Fruit fly (Drosophila melanogaster) whole organism, embryonic: ENCODE measurements around the gene htk.
A peak's percentile ranks its signal among the peaks of the same experiment; 100 is the strongest.

Source experiments
- Abd-B ChIP-seq: fragments of 200-800 bp; sonication (Bioruptor generic); optimal IDR thresholded peaks from 2 replicates; lab custom pipeline; 2018; ENCODE audit warnings: missing biosample characterization, mild to moderate bottlenecking, missing genetic modification characterization, moderate library complexity
- Ada2b ChIP-seq: fragments of 200-800 bp; sonication (Bioruptor generic); IDR thresholded peaks from 2 replicates; pipeline ENCODE4 v1.3.6; 2022; ENCODE audit warnings: missing biosample characterization, missing genetic modification characterization
- BEAF-32 ChIP-seq: fragments of 200-800 bp; sonication (Bioruptor generic); optimal IDR thresholded peaks from 3 replicates; lab custom pipeline; 2017; ENCODE audit warnings: missing biosample characterization, missing genetic modification characterization, mild to moderate bottlenecking, moderate library complexity, missing genetic modification reagents
- CG10147 ChIP-seq: fragments of 200-800 bp; sonication (Bioruptor generic); optimal IDR thresholded peaks from 2 replicates; lab custom pipeline; 2019; ENCODE audit warnings: missing biosample characterization, mild to moderate bottlenecking, missing genetic modification characterization, moderate library complexity
- CG10565 ChIP-seq: fragments of 200-800 bp; sonication (Bioruptor generic); optimal IDR thresholded peaks from 3 replicates; lab custom pipeline; 2016; ENCODE audit warnings: missing biosample characterization, mild to moderate bottlenecking, missing genetic modification characterization
- CG10959 ChIP-seq: fragments of 200-800 bp; sonication (Bioruptor generic); IDR thresholded peaks from 2 replicates; pipeline ENCODE4 v1.3.6; 2022; ENCODE audit warnings: missing biosample characterization, missing genetic modification characterization
- CG13123 ChIP-seq: fragments of 200-800 bp; sonication (Bioruptor generic); optimal IDR thresholded peaks from 2 replicates; lab custom pipeline; 2016; ENCODE audit warnings: missing biosample characterization, missing genetic modification characterization
- CG14441 ChIP-seq: fragments of 200-800 bp; sonication (Bioruptor generic); IDR thresholded peaks from 2 replicates; pipeline ENCODE4 v1.3.6; 2022; ENCODE audit warnings: missing biosample characterization, missing genetic modification characterization
- CG1529 ChIP-seq: fragments of 200-800 bp; sonication (Bioruptor generic); optimal IDR thresholded peaks from 3 replicates; lab custom pipeline; 2018; ENCODE audit warnings: missing biosample characterization, missing genetic modification characterization
- CG17328 ChIP-seq: fragments of 200-800 bp; sonication (Bioruptor generic); IDR thresholded peaks from 2 replicates; pipeline ENCODE4 v1.3.6; 2022; ENCODE audit warnings: missing biosample characterization, missing genetic modification characterization
- CG18011 ChIP-seq: fragments of 200-800 bp; sonication (Bioruptor generic); optimal IDR thresholded peaks from 2 replicates; lab custom pipeline; 2017; ENCODE audit warnings: missing biosample characterization, missing genetic modification characterization, mild to moderate bottlenecking, moderate library complexity, missing genotype
- CG18262 ChIP-seq: fragments of 200-800 bp; optimal IDR thresholded peaks from 3 replicates; lab custom pipeline; 2019; ENCODE audit warnings: missing biosample characterization, mild to moderate bottlenecking, missing genetic modification characterization, moderate library complexity
- CG2678 ChIP-seq: fragments of 200-800 bp; sonication (Bioruptor generic); optimal IDR thresholded peaks from 3 replicates; lab custom pipeline; 2019; ENCODE audit warnings: missing biosample characterization, mild to moderate bottlenecking, missing genetic modification characterization, moderate library complexity
- CG31441 ChIP-seq: fragments of 200-800 bp; sonication (Bioruptor generic); IDR thresholded peaks from 2 replicates; pipeline ENCODE4 v1.3.6; 2022; ENCODE audit warnings: missing biosample characterization, missing genetic modification characterization
- CG6689 ChIP-seq: fragments of 200-800 bp; sonication (Bioruptor generic); IDR thresholded peaks from 2 replicates; pipeline ENCODE4 v1.3.6; 2022; ENCODE audit warnings: missing biosample characterization, missing genetic modification characterization
- CG8388 ChIP-seq: fragments of 200-800 bp; sonication (Bioruptor generic); optimal IDR thresholded peaks from 2 replicates; lab custom pipeline; 2019; ENCODE audit warnings: missing biosample characterization, mild to moderate bottlenecking, missing genetic modification characterization, moderate library complexity
- CG8944 ChIP-seq: fragments of 200-800 bp; sonication (Bioruptor generic); optimal IDR thresholded peaks from 3 replicates; lab custom pipeline; 2016; ENCODE audit warnings: missing biosample characterization, missing genetic modification characterization
- CG9215 ChIP-seq: fragments of 200-800 bp; sonication (Bioruptor generic); IDR thresholded peaks from 2 replicates; pipeline ENCODE4 v1.3.6; 2022; ENCODE audit warnings: missing biosample characterization, missing genetic modification characterization
- CG9876 ChIP-seq: fragments of 200-800 bp; sonication (Bioruptor generic); optimal IDR thresholded peaks from 2 replicates; lab custom pipeline; 2016; ENCODE audit warnings: missing biosample characterization, missing genetic modification characterization
- CoRest ChIP-seq: fragments of 200-800 bp; sonication (Bioruptor generic); optimal IDR thresholded peaks from 3 replicates; lab custom pipeline; 2018; ENCODE audit warnings: missing biosample characterization, mild to moderate bottlenecking, missing genetic modification characterization, moderate library complexity
- Doc2 ChIP-seq: fragments of 200-800 bp; sonication (Bioruptor generic); IDR thresholded peaks from 2 replicates; pipeline ENCODE4 v1.3.6; 2022; ENCODE audit warnings: missing biosample characterization, missing genetic modification characterization
- Eip74EF ChIP-seq, 2 experiments: fragments of 200-800 bp in 1 of 2; fragments of >200 bp in 1 of 2; sonication (Bioruptor generic) in 1 of 2; optimal IDR thresholded peaks; 2 replicates each; lab custom pipeline; 2017 to 2019; ENCODE audit warnings: missing biosample characterization in 2 of 2, missing genetic modification characterization in 2 of 2, mild to moderate bottlenecking in 1 of 2, moderate library complexity in 1 of 2
- Med ChIP-seq: fragments of 200-800 bp; sonication (Bioruptor generic); peaks from one replicate; lab custom pipeline; 2016; ENCODE audit warnings: missing biosample characterization, missing genetic modification characterization, mild to moderate bottlenecking, inconsistent platforms, moderate library complexity
- NFAT ChIP-seq: fragments of 200-800 bp; sonication (Bioruptor generic); IDR thresholded peaks from 2 replicates; pipeline ENCODE4 v1.3.6; 2022; ENCODE audit warnings: missing biosample characterization, missing genetic modification characterization
- Optix ChIP-seq: fragments of 200-800 bp; sonication (Bioruptor generic); IDR thresholded peaks from 3 replicates; pipeline ENCODE4 v1.3.6; 2022; ENCODE audit warnings: missing biosample characterization, missing genetic modification characterization
- Six4 ChIP-seq: fragments of 200-800 bp; sonication (Bioruptor generic); optimal IDR thresholded peaks from 2 replicates; lab custom pipeline; 2016; ENCODE audit warnings: missing biosample characterization, missing genetic modification characterization
- aop ChIP-seq: fragments of 200-800 bp; sonication (Bioruptor generic); IDR thresholded peaks from 2 replicates; pipeline ENCODE4 v1.3.6; 2022; ENCODE audit warnings: missing biosample characterization, missing genetic modification characterization
- ash1 ChIP-seq: fragments of 200-800 bp; sonication (Bioruptor generic); optimal IDR thresholded peaks from 2 replicates; lab custom pipeline; 2018; ENCODE audit warnings: missing biosample characterization, mild to moderate bottlenecking, missing genetic modification characterization
- bab2 ChIP-seq: fragments of 200-800 bp; sonication (Bioruptor generic); optimal IDR thresholded peaks from 2 replicates; lab custom pipeline; 2016; ENCODE audit warnings: missing biosample characterization, missing genetic modification characterization
- br ChIP-seq: fragments of >200 bp; optimal IDR thresholded peaks from 2 replicates; lab custom pipeline; 2017
- cato ChIP-seq: fragments of 200-800 bp; sonication (Bioruptor generic); optimal IDR thresholded peaks from 2 replicates; lab custom pipeline; 2016; ENCODE audit warnings: missing biosample characterization, missing genetic modification characterization, borderline replicate concordance
- chm ChIP-seq: fragments of 200-800 bp; sonication (Bioruptor generic); IDR thresholded peaks from 2 replicates; pipeline ENCODE4 v1.3.6; 2022; ENCODE audit warnings: missing biosample characterization, missing genetic modification characterization
- chn ChIP-seq: fragments of 200-800 bp; sonication (Bioruptor generic); optimal IDR thresholded peaks from 2 replicates; lab custom pipeline; 2016; ENCODE audit warnings: missing biosample characterization, missing genetic modification characterization
- eve ChIP-seq, 2 experiments: fragments of >200 bp; optimal IDR thresholded peaks; 2 replicates each; lab custom pipeline; 2017; ENCODE audit warnings: missing biosample characterization in 2 of 2, missing genetic modification characterization in 2 of 2
- fd64A ChIP-seq: fragments of 200-800 bp; sonication (Bioruptor generic); optimal IDR thresholded peaks from 3 replicates; lab custom pipeline; 2018; ENCODE audit warnings: missing biosample characterization, mild to moderate bottlenecking, missing genetic modification characterization
- gsb ChIP-seq: fragments of 200-800 bp; sonication (Bioruptor generic); IDR thresholded peaks from 2 replicates; pipeline ENCODE4 v1.3.6; 2022; ENCODE audit warnings: missing biosample characterization, missing genetic modification characterization
- hbn ChIP-seq: fragments of 200-800 bp; sonication (Bioruptor generic); IDR thresholded peaks from 2 replicates; pipeline ENCODE4 v1.3.6; 2022; ENCODE audit warnings: missing biosample characterization, missing genetic modification characterization; ENCODE audit not compliant: partially characterized antibody
- her ChIP-seq: fragments of 200-800 bp; sonication (Bioruptor generic); optimal IDR thresholded peaks from 2 replicates; lab custom pipeline; 2016; ENCODE audit warnings: missing biosample characterization, missing genetic modification characterization
- jing ChIP-seq: fragments of 200-800 bp; sonication (Bioruptor generic); optimal IDR thresholded peaks from 2 replicates; lab custom pipeline; 2018; ENCODE audit warnings: missing biosample characterization, mild to moderate bottlenecking, missing genetic modification characterization
- ken ChIP-seq: fragments of 200-800 bp; sonication (Bioruptor generic); IDR thresholded peaks from 3 replicates; pipeline ENCODE4 v1.3.6; 2022; ENCODE audit warnings: missing biosample characterization, missing genetic modification characterization
- lbe ChIP-seq: fragments of 200-800 bp; sonication (Bioruptor generic); optimal IDR thresholded peaks from 2 replicates; lab custom pipeline; 2016; ENCODE audit warnings: missing biosample characterization, mild to moderate bottlenecking, missing genetic modification characterization
- maf-S ChIP-seq: fragments of 200-800 bp; sonication (Bioruptor generic); optimal IDR thresholded peaks from 2 replicates; lab custom pipeline; 2016; ENCODE audit warnings: missing biosample characterization, missing genetic modification characterization
- mirr ChIP-seq: fragments of 200-800 bp; sonication (Bioruptor generic); optimal IDR thresholded peaks from 3 replicates; lab custom pipeline; 2018; ENCODE audit warnings: missing biosample characterization, mild to moderate bottlenecking, missing genetic modification characterization
- onecut ChIP-seq: fragments of 200-800 bp; sonication (Bioruptor generic); IDR thresholded peaks from 2 replicates; pipeline ENCODE4 v1.3.6; 2022; ENCODE audit warnings: missing biosample characterization, missing genetic modification characterization
- pfk ChIP-seq: fragments of 200-800 bp; sonication (Bioruptor generic); optimal IDR thresholded peaks from 2 replicates; lab custom pipeline; 2018; ENCODE audit warnings: missing biosample characterization, mild to moderate bottlenecking, missing genetic modification characterization, moderate library complexity
- prd ChIP-seq, 3 experiments: fragments of >200 bp in 2 of 3; fragments of 200-800 bp in 1 of 3; sonication (Bioruptor generic) in 1 of 3; optimal IDR thresholded peaks in 2 of 3; IDR thresholded peaks in 1 of 3; 2 replicates in 2 of 3; 3 replicates in 1 of 3; pipeline versions ENCODE4 v1.3.6 to Lab custom; 2017 to 2022; ENCODE audit warnings: missing biosample characterization in 1 of 3, missing genetic modification characterization in 1 of 3
- pzg ChIP-seq: fragments of 200-800 bp; sonication (Bioruptor generic); optimal IDR thresholded peaks from 3 replicates; lab custom pipeline; 2018; ENCODE audit warnings: missing biosample characterization, mild to moderate bottlenecking, missing genetic modification characterization, moderate library complexity
- run ChIP-seq: fragments of 200-800 bp; sonication (Bioruptor generic); optimal IDR thresholded peaks from 3 replicates; lab custom pipeline; 2018; ENCODE audit warnings: missing biosample characterization, mild to moderate bottlenecking, missing genetic modification characterization
- sr ChIP-seq: fragments of 200-800 bp; sonication (Bioruptor generic); IDR thresholded peaks from 3 replicates; pipeline ENCODE4 v1.3.6; 2022; ENCODE audit warnings: missing biosample characterization, missing genetic modification characterization
- stwl ChIP-seq: fragments of 200-800 bp; sonication (Bioruptor generic); optimal IDR thresholded peaks from 3 replicates; lab custom pipeline; 2018; ENCODE audit warnings: missing biosample characterization, mild to moderate bottlenecking, missing genetic modification characterization, moderate library complexity
- trem ChIP-seq: fragments of 200-800 bp; optimal IDR thresholded peaks from 3 replicates; lab custom pipeline; 2019; ENCODE audit warnings: missing biosample characterization, mild to moderate bottlenecking, missing genetic modification characterization, moderate library complexity

The htk gene

dm6 chrX:18837046-18837445 is 6.4 kb upstream of the htk start (continued):
- TF ChIP-seq CG10147 (GFP tag; lab: Kevin White, UChicago), result no peak
- TF ChIP-seq Med (GFP tag; lab: Kevin White, UChicago), result peak; percentile 80
- no peak for TF ChIP-seq aop (GFP tag; lab: Robert Waterston, UW)
- no peak for TF ChIP-seq prd (optimal IDR thresholded peaks at IDR 0.05; lab: Kevin White, UChicago)
- peak; percentile 56; the same call in 1 of the 3 replicates for TF ChIP-seq prd (GFP tag; IDR thresholded peaks at IDR 0.05; lab: Robert Waterston, UW)
- TF ChIP-seq jing, result peak; percentile 1
- TF ChIP-seq Abd-B (GFP tag; lab: Kevin White, UChicago), result no peak
- peak; percentile 66 for TF ChIP-seq CG6689 (GFP tag; lab: Robert Waterston, UW)
- TF ChIP-seq mirr (GFP tag; lab: Kevin White, UChicago), result no peak
- TF ChIP-seq eve (GFP tag; optimal IDR thresholded peaks at IDR 0.05; lab: Kevin White, UChicago), result no peak
- TF ChIP-seq pfk (GFP tag; lab: Kevin White, UChicago), result no peak
- no peak for TF ChIP-seq fd64A
- no peak for TF ChIP-seq CG13123
- no peak for TF ChIP-seq trem (tag; lab: Kevin White, UChicago)
- no peak for TF ChIP-seq cato (GFP tag; lab: Kevin White, UChicago)
- no peak for TF ChIP-seq pzg (GFP tag; lab: Kevin White, UChicago)
- peak in 1 of 2 experiments; percentile 27 for TF ChIP-seq Eip74EF (GFP tag; optimal IDR thresholded peaks at IDR 0.05; lab: Kevin White, UChicago)
- TF ChIP-seq CoRest (tag; lab: Kevin White, UChicago), result peak; percentile 68
- no peak for TF ChIP-seq CG9876 (GFP tag; lab: Kevin White, UChicago)
- no peak for TF ChIP-seq Doc2 (GFP tag; lab: Robert Waterston, UW)
- peak; percentile 49 for TF ChIP-seq CG18262 (tag; lab: Kevin White, UChicago)
- TF ChIP-seq run, result peak; percentile 1
- TF ChIP-seq bab2, result peak; percentile 33
- TF ChIP-seq br (lab: Kevin White, UChicago), result no peak
- TF ChIP-seq lbe (GFP tag; lab: Kevin White, UChicago), result no peak
- TF ChIP-seq sr (GFP tag; lab: Robert Waterston, UW), result no peak
- no peak for TF ChIP-seq chn (GFP tag; lab: Kevin White, UChicago)
- TF ChIP-seq CG8388 (GFP tag; lab: Kevin White, UChicago), result peak; percentile 28
- TF ChIP-seq CG18011 (GFP tag; lab: Kevin White, UChicago), result no peak
- no peak for TF ChIP-seq onecut
- no peak for TF ChIP-seq her
- TF ChIP-seq Optix (GFP tag; lab: Robert Waterston, UW), result 0 out of 3 replicates have a peak, but pooled peaks have one; percentile 21
- no peak for TF ChIP-seq chm (GFP tag; lab: Robert Waterston, UW)
- 0 out of 2 replicates have a peak, but pooled peaks have one; percentile 23 for TF ChIP-seq CG17328 (GFP tag; lab: Robert Waterston, UW)
- TF ChIP-seq ken, result peak; percentile 42; the same call in 1 of the 3 replicates
- TF ChIP-seq CG10565, result no peak
- no peak for TF ChIP-seq BEAF-32 (GFP tag; lab: Kevin White, UChicago)
- peak; percentile 33 for TF ChIP-seq CG2678 (tag; lab: Kevin White, UChicago)
- TF ChIP-seq Ada2b (GFP tag; lab: Robert Waterston, UW), result no peak
- TF ChIP-seq CG31441 (GFP tag; lab: Robert Waterston, UW), result peak; percentile 55
- TF ChIP-seq CG1529 (GFP tag; lab: Kevin White, UChicago), result peak; percentile 21
- TF ChIP-seq hbn (GFP tag; lab: Robert Waterston, UW), result no peak
- TF ChIP-seq CG14441 (GFP tag; lab: Robert Waterston, UW), result peak; percentile 67
- no peak for TF ChIP-seq NFAT (GFP tag; lab: Robert Waterston, UW)
- TF ChIP-seq CG9215 (GFP tag; lab: Robert Waterston, UW), result peak; percentile 45
- TF ChIP-seq ash1 (GFP tag; lab: Kevin White, UChicago), result no peak
- 0 out of 2 replicates have a peak, but pooled peaks have one; percentile 37 for TF ChIP-seq gsb (GFP tag; lab: Robert Waterston, UW)
- TF ChIP-seq maf-S (GFP tag; lab: Kevin White, UChicago), result no peak
- TF ChIP-seq CG8944 (GFP tag; lab: Kevin White, UChicago), result peak; percentile 33
- no peak for TF ChIP-seq CG10959 (GFP tag; lab: Robert Waterston, UW)
- no peak for TF ChIP-seq stwl (tag; lab: Kevin White, UChicago)
- TF ChIP-seq Six4, result no peak
